Worm (Caenorhabditis elegans) whole organism, late embryonic: ENCODE data around the gene Y46G5A.7.

ENCODE experiments used
- C08G9.2 ChIP-seq: sonication (generic microtip); optimal IDR thresholded peaks from 2 replicates; lab custom pipeline; 2016; ENCODE audit warnings: mild to moderate bottlenecking, missing genetic modification characterization, moderate library complexity, missing compliant biosample characterization
- C38D4.7 ChIP-seq: fragments of 200-800 bp; sonication (Bioruptor generic); optimal IDR thresholded peaks from 2 replicates; lab custom pipeline; 2018; ENCODE audit warnings: mild to moderate bottlenecking, missing genetic modification characterization, moderate library complexity, missing compliant biosample characterization
- K09A11.1 ChIP-seq: sonication (generic microtip); optimal IDR thresholded peaks from 2 replicates; lab custom pipeline; 2017; ENCODE audit warnings: antibody characterized with exemption, mild to moderate bottlenecking, missing genetic modification characterization, missing compliant biosample characterization; ENCODE audit not compliant: insufficient read depth
- T23F11.4 ChIP-seq: fragments of 200-800 bp; sonication (Bioruptor generic); optimal IDR thresholded peaks from 2 replicates; lab custom pipeline; 2018; ENCODE audit warnings: mild to moderate bottlenecking, missing genetic modification characterization, missing compliant biosample characterization
- Y22D7AL.16 ChIP-seq: sonication (generic microtip); optimal IDR thresholded peaks from 2 replicates; lab custom pipeline; 2016; ENCODE audit warnings: missing genetic modification characterization, missing compliant biosample characterization
- ceh-18 ChIP-seq: sonication (generic microtip); optimal IDR thresholded peaks from 2 replicates; lab custom pipeline; 2016; ENCODE audit warnings: missing genetic modification characterization, missing compliant biosample characterization
- ceh-2 ChIP-seq: sonication (generic microtip); optimal IDR thresholded peaks from 2 replicates; lab custom pipeline; 2016; ENCODE audit warnings: missing genotype, missing genetic modification characterization, missing compliant biosample characterization
- ceh-31 ChIP-seq: sonication (generic microtip); optimal IDR thresholded peaks from 2 replicates; lab custom pipeline; 2016; ENCODE audit warnings: missing genetic modification characterization, missing compliant biosample characterization
- ceh-34 ChIP-seq: sonication (generic microtip); optimal IDR thresholded peaks from 2 replicates; lab custom pipeline; 2016; ENCODE audit warnings: mild to moderate bottlenecking, missing genetic modification characterization, missing compliant biosample characterization
- ceh-45 ChIP-seq: fragments of 200-800 bp; sonication (Bioruptor generic); IDR thresholded peaks from 2 replicates; pipeline ENCODE4 v1.3.6; 2022; ENCODE audit warnings: missing genetic modification reagents, missing genetic modification characterization, missing compliant biosample characterization
- ceh-6 ChIP-seq: fragments of 200-800 bp; sonication (Bioruptor generic); optimal IDR thresholded peaks from 2 replicates; lab custom pipeline; 2018; ENCODE audit warnings: mild to moderate bottlenecking, missing genetic modification characterization, missing compliant biosample characterization
- fkh-6 ChIP-seq: sonication (generic microtip); optimal IDR thresholded peaks from 2 replicates; lab custom pipeline; 2016; ENCODE audit warnings: missing genetic modification characterization, missing compliant biosample characterization
- gmeb-2 ChIP-seq: sonication (generic microtip); optimal IDR thresholded peaks from 2 replicates; lab custom pipeline; 2016; ENCODE audit warnings: missing genetic modification characterization, inconsistent platforms, missing compliant biosample characterization
- hlh-15 ChIP-seq: sonication (generic microtip); optimal IDR thresholded peaks from 2 replicates; lab custom pipeline; 2016; ENCODE audit warnings: missing genetic modification characterization, missing compliant biosample characterization
- hlh-30 ChIP-seq: sonication (generic microtip); optimal IDR thresholded peaks from 2 replicates; lab custom pipeline; 2017; ENCODE audit warnings: antibody characterized with exemption, missing genetic modification characterization, missing compliant biosample characterization; ENCODE audit not compliant: insufficient read depth
- hlh-6 ChIP-seq: sonication (generic microtip); optimal IDR thresholded peaks from 2 replicates; lab custom pipeline; 2016; ENCODE audit warnings: missing genotype, missing genetic modification characterization, missing compliant biosample characterization
- nfya-1 ChIP-seq: sonication (generic microtip); optimal IDR thresholded peaks from 2 replicates; lab custom pipeline; 2017; ENCODE audit warnings: missing genetic modification characterization, mild to moderate bottlenecking, missing compliant biosample characterization, antibody characterized with exemption, moderate library complexity
- nhr-11 ChIP-seq: fragments of 150-350 bp; optimal IDR thresholded peaks from 2 replicates; lab custom pipeline; 2014; ENCODE audit warnings: missing biosample characterization, missing genetic modification characterization
- npax-4 ChIP-seq: sonication (generic microtip); optimal IDR thresholded peaks from 2 replicates; lab custom pipeline; 2016; ENCODE audit warnings: missing genetic modification characterization, missing compliant biosample characterization
- odd-2 ChIP-seq: sonication (generic microtip); optimal IDR thresholded peaks from 2 replicates; lab custom pipeline; 2017; ENCODE audit warnings: antibody characterized with exemption, mild to moderate bottlenecking, missing genetic modification characterization, missing compliant biosample characterization
- pag-3 ChIP-seq: sonication (generic microtip); optimal IDR thresholded peaks from 2 replicates; lab custom pipeline; 2016; ENCODE audit warnings: missing compliant biosample characterization, missing genetic modification characterization, borderline replicate concordance
- pat-9 ChIP-seq: fragments of 200-800 bp; sonication (Bioruptor generic); optimal IDR thresholded peaks from 2 replicates; lab custom pipeline; 2018; ENCODE audit warnings: mild to moderate bottlenecking, missing genetic modification characterization, moderate library complexity, missing compliant biosample characterization
- pha-4 ChIP-seq: fragments of 150-350 bp; optimal IDR thresholded peaks from 2 replicates; lab custom pipeline; 2018; ENCODE audit warnings: missing biosample characterization, missing genetic modification reagents, missing genetic modification characterization
- pqm-1 ChIP-seq: sonication (generic microtip); optimal IDR thresholded peaks from 2 replicates; lab custom pipeline; 2016; ENCODE audit warnings: missing genetic modification characterization, missing compliant biosample characterization
- pros-1 ChIP-seq: fragments of 150-350 bp; optimal IDR thresholded peaks from 2 replicates; lab custom pipeline; 2014; ENCODE audit warnings: missing biosample characterization, missing genetic modification reagents, missing genetic modification characterization
- ref-2 ChIP-seq: sonication (generic microtip); optimal IDR thresholded peaks from 2 replicates; lab custom pipeline; 2016; ENCODE audit warnings: missing genetic modification characterization, missing compliant biosample characterization
- rnt-1 ChIP-seq: sonication (generic microtip); optimal IDR thresholded peaks from 2 replicates; lab custom pipeline; 2016; ENCODE audit warnings: missing genetic modification characterization, missing compliant biosample characterization
- sox-2 ChIP-seq: fragments of 200-800 bp; sonication (Bioruptor generic); IDR thresholded peaks from 2 replicates; pipeline ENCODE4 v1.3.6; 2022; ENCODE audit warnings: missing genetic modification reagents, missing genetic modification characterization, missing compliant biosample characterization
- tbx-2 ChIP-seq: sonication (generic microtip); optimal IDR thresholded peaks from 2 replicates; lab custom pipeline; 2016; ENCODE audit warnings: missing genetic modification characterization, missing compliant biosample characterization
- unc-3 ChIP-seq, 2 experiments: fragments of 200-800 bp in 1 of 2; sonication (Bioruptor generic) in 1 of 2; sonication (generic microtip) in 1 of 2; conservative IDR thresholded peaks in 1 of 2; optimal IDR thresholded peaks in 1 of 2; 2 replicates each; pipeline versions ENCODE4 v1.3.6 to Lab custom; 2016 to 2022; ENCODE audit warnings: missing compliant biosample characterization in 2 of 2, missing genetic modification characterization in 2 of 2, missing genetic modification reagents in 1 of 2
- zip-5 ChIP-seq: sonication (generic microtip); optimal IDR thresholded peaks from 2 replicates; lab custom pipeline; 2016; ENCODE audit warnings: missing genetic modification characterization, missing compliant biosample characterization

Y46G5A.7 gene

DNA sequence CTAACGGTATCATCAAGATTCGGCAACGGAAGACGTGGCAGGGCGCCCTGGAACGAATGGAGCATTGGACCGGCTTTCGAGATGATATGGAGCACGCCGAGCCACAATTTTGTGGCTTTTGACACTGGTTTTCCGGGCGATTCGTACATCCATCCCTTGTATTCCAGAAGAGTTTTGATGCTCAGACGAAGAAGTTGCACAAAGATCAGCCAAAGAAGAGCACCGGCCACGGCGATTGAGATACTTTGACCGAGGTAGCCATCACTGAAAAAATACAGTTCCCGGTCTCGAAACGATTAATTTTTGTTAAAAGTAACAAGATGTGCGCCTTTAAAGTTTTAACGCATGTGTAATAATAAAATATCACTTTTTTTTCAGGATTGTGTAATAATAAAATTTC, 39.1 kb upstream of the Y46G5A.7 start:
- TF ChIP-seq hlh-6 (tag; lab: Kevin White, UChicago) (peak; percentile 20), T23F11.4 (GFP tag; lab: Kevin White, UChicago) (no peak)

DNA sequence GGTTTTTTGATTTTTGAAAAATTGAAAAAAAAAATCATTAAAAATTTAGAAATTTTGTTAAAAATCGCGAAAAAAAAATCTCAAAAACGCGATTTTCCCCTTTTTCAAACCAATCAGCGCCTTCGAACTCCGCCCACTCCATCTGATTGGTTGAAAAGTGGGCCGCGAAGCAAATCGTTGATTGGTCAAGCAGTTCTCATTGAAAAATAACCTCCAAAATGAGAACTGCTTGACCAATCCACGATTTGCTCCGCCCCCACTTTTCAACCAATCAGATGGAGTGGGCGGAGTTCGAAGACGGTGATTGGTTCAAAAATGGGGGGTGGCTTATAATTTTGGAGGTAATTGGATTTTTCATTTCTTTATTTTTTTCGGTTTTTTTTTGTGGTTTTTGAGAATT, 34.3 kb upstream of the Y46G5A.7 start:
- TF ChIP-seq nfya-1 (tag; lab: Kevin White, UChicago) (peak; percentile 97), ceh-2 (tag; lab: Kevin White, UChicago) (no peak), pqm-1 (no peak), fkh-6 (tag; lab: Kevin White, UChicago) (no peak), rnt-1 (tag; lab: Kevin White, UChicago) (no peak)

DNA sequence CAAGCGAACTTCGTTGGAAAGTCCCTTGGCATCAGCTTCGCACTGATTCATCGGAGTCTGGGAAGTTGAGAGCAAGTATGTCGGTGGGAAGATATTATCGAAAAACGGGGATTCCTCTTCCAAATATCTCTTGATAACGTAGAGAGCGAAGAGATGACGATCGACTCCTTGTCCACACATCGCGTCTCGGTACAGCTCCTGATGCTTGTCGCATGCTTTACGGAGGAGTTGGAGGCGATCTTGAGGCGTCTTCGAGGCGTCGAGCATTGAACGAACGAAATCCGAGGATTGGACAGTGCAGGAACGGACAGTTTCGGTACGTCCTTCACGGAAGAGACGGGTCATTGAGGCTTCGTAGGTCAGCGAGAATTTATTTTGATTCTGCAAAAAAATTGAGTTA, 33.4 kb upstream of the Y46G5A.7 start:
- TF ChIP-seq pag-3 (tag; lab: Kevin White, UChicago) = no peak
- TF ChIP-seq hlh-6 (tag; lab: Kevin White, UChicago) = peak; percentile 28

DNA sequence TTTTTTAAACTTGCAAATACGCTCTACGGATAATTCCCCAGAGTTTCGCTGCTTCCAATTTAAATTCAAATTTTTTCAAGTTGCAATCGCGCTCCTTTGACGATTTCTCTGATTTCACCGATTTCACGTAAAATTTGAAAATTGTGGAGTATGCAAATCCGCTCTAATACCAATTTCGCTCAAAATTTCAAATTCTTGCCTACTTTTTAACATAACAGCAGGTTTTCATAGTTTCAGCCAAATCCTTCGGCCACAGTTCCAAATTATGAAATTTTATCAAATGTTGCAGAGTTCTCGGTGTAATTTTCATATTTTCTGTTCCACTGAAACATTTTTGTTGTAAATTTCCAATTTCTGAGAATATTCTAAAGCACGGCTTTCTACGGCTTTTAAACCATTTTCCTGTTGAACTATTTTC, 31.7 kb upstream of the Y46G5A.7 start, which contains the start of gene alkb-7:
Gene alkb-7, minus strand, starts transcription at position 323 of the 418 bp plus-strand sequence.
- TF ChIP-seq C38D4.7 (GFP tag; lab: Kevin White, UChicago) (peak; percentile 29), K09A11.1 (tag; lab: Kevin White, UChicago) (no peak), hlh-6 (tag; lab: Kevin White, UChicago) (peak; percentile 30)

DNA sequence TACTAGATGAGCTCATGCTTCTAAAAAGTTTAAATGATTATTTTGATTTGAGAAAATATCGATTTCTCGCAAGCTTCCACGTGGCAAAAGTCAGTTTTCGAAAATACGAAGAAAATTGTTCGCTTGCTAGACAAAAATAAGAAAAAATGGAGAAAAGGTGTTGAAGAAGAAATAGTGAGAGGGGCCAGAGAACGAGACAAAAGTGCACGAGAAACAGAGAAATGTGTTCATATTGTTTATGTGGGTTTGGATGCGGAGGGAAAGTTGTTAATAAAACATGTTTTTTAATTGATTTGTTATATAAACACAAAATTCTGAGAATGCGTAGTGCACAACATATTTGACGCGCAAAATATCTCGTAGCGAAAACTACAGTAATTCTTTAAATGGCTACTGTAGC, 29.3 kb upstream of the Y46G5A.7 start, which contains the start of gene Y46G5A.15:
Gene Y46G5A.15, minus strand, starts transcription at position 26 of the 400 bp plus-strand sequence.
- TF ChIP-seq hlh-15 (tag; lab: Kevin White, UChicago) (no peak), Y22D7AL.16 (tag; lab: Kevin White, UChicago) (no peak), zip-5 (tag; lab: Kevin White, UChicago) (no peak), ceh-34 (no peak), ref-2 (tag; lab: Kevin White, UChicago) (no peak), pat-9 (tag; lab: Kevin White, UChicago) (no peak), gmeb-2 (tag; lab: Kevin White, UChicago) (no peak), sox-2 (GFP tag; lab: Robert Waterston, UW) (no peak), pha-4 (tag; lab: Kevin White, UChicago) (no peak), ceh-2 (tag; lab: Kevin White, UChicago) (no peak), rnt-1 (tag; lab: Kevin White, UChicago) (no peak), ceh-6 (GFP tag; lab: Kevin White, UChicago) (no peak), ceh-45 (GFP tag; lab: Robert Waterston, UW) (no peak), C08G9.2 (tag; lab: Kevin White, UChicago) (no peak), unc-3 (GFP tag; conservative IDR thresholded peaks at IDR 0.05; lab: Robert Waterston, UW) (no peak), unc-3 (tag; optimal IDR thresholded peaks at IDR 0.05; lab: Kevin White, UChicago) (no peak), npax-4 (no peak), ceh-31 (no peak), nhr-11 (no peak), odd-2 (tag; lab: Kevin White, UChicago) (no peak)

DNA sequence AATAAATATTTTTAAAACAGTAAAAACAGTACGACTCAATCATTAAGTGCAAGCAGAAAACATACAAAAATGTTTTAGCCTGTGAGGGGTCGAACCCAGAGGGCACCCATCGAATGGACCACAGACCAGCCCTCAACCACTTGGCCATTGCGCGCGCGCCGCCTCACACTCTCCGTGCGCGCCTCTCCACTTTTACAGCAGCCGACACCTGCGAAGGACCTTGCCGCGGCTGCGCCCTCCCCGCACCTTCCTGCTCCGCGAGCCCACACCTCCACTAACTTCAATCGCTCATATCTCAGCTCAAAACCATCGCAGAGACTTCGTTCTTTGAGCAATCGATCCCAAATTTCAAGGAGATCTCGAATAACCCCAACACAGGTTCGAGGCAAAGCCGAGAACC, 22.2 kb upstream of the Y46G5A.7 start:
- peak; percentile 5 for TF ChIP-seq ceh-18
- TF ChIP-seq ceh-34 = peak; percentile 22
- peak; percentile 57 for TF ChIP-seq ceh-31
- peak; percentile 45 for TF ChIP-seq rnt-1 (tag; lab: Kevin White, UChicago)
- TF ChIP-seq hlh-6 (tag; lab: Kevin White, UChicago) = peak; percentile 33
- TF ChIP-seq tbx-2 (tag; lab: Kevin White, UChicago) = peak; percentile 51
- peak; percentile 16 for TF ChIP-seq nfya-1 (tag; lab: Kevin White, UChicago)
- peak; percentile 32 for TF ChIP-seq ref-2 (tag; lab: Kevin White, UChicago)
- TF ChIP-seq C08G9.2 (tag; lab: Kevin White, UChicago) = peak; percentile 40
- peak; percentile 6 for TF ChIP-seq hlh-30 (tag; lab: Kevin White, UChicago)
- peak; percentile 68 for TF ChIP-seq pros-1 (tag; lab: Kevin White, UChicago)
- TF ChIP-seq, all 69 proteins: peak for 11; not testable (repeated sequence) for 58
